Fruit fly (Drosophila melanogaster) whole organism, embryonic: Measurements from ENCODE around the gene CG6000.

ENCODE experiments used
- ATbp ChIP-seq: fragments of 200-800 bp; sonication (Bioruptor generic); optimal IDR thresholded peaks from 2 replicates; lab custom pipeline; 2017; ENCODE audit warnings: missing biosample characterization, mild to moderate bottlenecking, missing genetic modification characterization, missing genetic modification reagents
- Aef1 ChIP-seq: fragments of 200-800 bp; sonication (Bioruptor generic); IDR thresholded peaks from 3 replicates; pipeline ENCODE4 v1.3.6; 2022; ENCODE audit warnings: missing biosample characterization, missing genetic modification characterization
- Antp ChIP-seq: fragments of 200-800 bp; sonication (Bioruptor generic); optimal IDR thresholded peaks from 3 replicates; lab custom pipeline; 2016; ENCODE audit warnings: missing biosample characterization, missing genetic modification characterization
- Asciz ChIP-seq: fragments of 200-800 bp; sonication (Bioruptor generic); optimal IDR thresholded peaks from 2 replicates; lab custom pipeline; 2017; ENCODE audit warnings: missing biosample characterization, mild to moderate bottlenecking, missing genetic modification characterization, missing genetic modification reagents
- Bgb ChIP-seq: fragments of 200-800 bp; sonication (Bioruptor generic); IDR thresholded peaks from 2 replicates; pipeline ENCODE4 v1.3.6; 2022; ENCODE audit warnings: missing biosample characterization, missing genetic modification characterization; ENCODE audit not compliant: partially characterized antibody
- Blimp-1 ChIP-seq: fragments of 200-800 bp; sonication (Bioruptor generic); optimal IDR thresholded peaks from 3 replicates; lab custom pipeline; 2018; ENCODE audit warnings: missing biosample characterization, missing genetic modification characterization, mild to moderate bottlenecking, moderate library complexity, missing genetic modification reagents
- CG10209 ChIP-seq: fragments of 200-800 bp; sonication (Bioruptor generic); optimal IDR thresholded peaks from 3 replicates; lab custom pipeline; 2017; ENCODE audit warnings: missing biosample characterization, mild to moderate bottlenecking, missing genetic modification characterization, missing genetic modification reagents
- CG12299 ChIP-seq: fragments of 200-800 bp; sonication (Bioruptor generic); optimal IDR thresholded peaks from 2 replicates; lab custom pipeline; 2018; ENCODE audit warnings: missing biosample characterization, mild to moderate bottlenecking, missing genetic modification characterization
- CG14014 ChIP-seq: fragments of 200-800 bp; sonication (Bioruptor generic); IDR thresholded peaks from 2 replicates; pipeline ENCODE4 v1.3.6; 2022; ENCODE audit warnings: missing biosample characterization, missing genetic modification characterization
- CG14050 ChIP-seq: fragments of 200-800 bp; sonication (Bioruptor generic); IDR thresholded peaks from 3 replicates; pipeline ENCODE4 v1.3.6; 2022; ENCODE audit warnings: missing biosample characterization, missing genetic modification characterization
- CG1529 ChIP-seq: fragments of 200-800 bp; sonication (Bioruptor generic); optimal IDR thresholded peaks from 3 replicates; lab custom pipeline; 2018; ENCODE audit warnings: missing biosample characterization, missing genetic modification characterization
- CG2120 ChIP-seq: fragments of 200-800 bp; sonication (Bioruptor generic); optimal IDR thresholded peaks from 3 replicates; lab custom pipeline; 2016; ENCODE audit warnings: missing biosample characterization, missing genetic modification characterization
- CG31224 ChIP-seq: fragments of 200-800 bp; sonication (Bioruptor generic); IDR thresholded peaks from 2 replicates; pipeline ENCODE4 v1.3.6; 2022; ENCODE audit warnings: missing biosample characterization, missing genetic modification characterization
- CG3407 ChIP-seq: fragments of 200-800 bp; sonication (Bioruptor generic); optimal IDR thresholded peaks from 2 replicates; lab custom pipeline; 2018; ENCODE audit warnings: missing biosample characterization, mild to moderate bottlenecking, missing genetic modification characterization
- CG7271 ChIP-seq: fragments of 200-800 bp; sonication (Bioruptor generic); optimal IDR thresholded peaks from 2 replicates; lab custom pipeline; 2018; ENCODE audit warnings: missing biosample characterization, mild to moderate bottlenecking, missing genetic modification characterization, moderate library complexity
- CG8290 ChIP-seq, 3 experiments: fragments of 200-800 bp; sonication (Bioruptor generic); optimal IDR thresholded peaks; 2 replicates each; lab custom pipeline; 2016 to 2019; ENCODE audit warnings: missing biosample characterization in 3 of 3, missing genetic modification characterization in 3 of 3, mild to moderate bottlenecking in 2 of 3, moderate library complexity in 1 of 3
- CG8765 ChIP-seq: fragments of 200-800 bp; sonication (Bioruptor generic); IDR thresholded peaks from 2 replicates; pipeline ENCODE4 v1.3.6; 2022; ENCODE audit warnings: missing biosample characterization, missing genetic modification characterization
- CG9437 ChIP-seq: fragments of 200-800 bp; sonication (Bioruptor generic); optimal IDR thresholded peaks from 2 replicates; lab custom pipeline; 2018; ENCODE audit warnings: missing biosample characterization, mild to moderate bottlenecking, missing genetic modification characterization
- D ChIP-seq, 2 experiments: fragments of 200-800 bp in 1 of 2; fragments of >200 bp in 1 of 2; sonication (Bioruptor generic) in 1 of 2; optimal IDR thresholded peaks; 2 replicates in 1 of 2; 3 replicates in 1 of 2; lab custom pipeline; 2017; ENCODE audit warnings: mild to moderate bottlenecking in 1 of 2, missing biosample characterization in 1 of 2, missing genetic modification characterization in 1 of 2, missing genetic modification reagents in 1 of 2
- Drgx ChIP-seq: fragments of 200-800 bp; sonication (Bioruptor generic); IDR thresholded peaks from 2 replicates; pipeline ENCODE4 v1.3.6; 2022; ENCODE audit warnings: missing biosample characterization, missing genetic modification characterization
- Fer2 ChIP-seq: fragments of 200-800 bp; sonication (Bioruptor generic); optimal IDR thresholded peaks from 2 replicates; lab custom pipeline; 2018; ENCODE audit warnings: missing biosample characterization, mild to moderate bottlenecking, missing genetic modification characterization, moderate library complexity
- GATAe ChIP-seq: fragments of 200-800 bp; sonication (Bioruptor generic); conservative IDR thresholded peaks from 2 replicates; pipeline ENCODE4 v1.3.6; 2022; ENCODE audit warnings: missing biosample characterization, missing genetic modification characterization
- Kr ChIP-seq: fragments of 200-800 bp; sonication (Bioruptor generic); optimal IDR thresholded peaks from 2 replicates; lab custom pipeline; 2017; ENCODE audit warnings: missing biosample characterization, mild to moderate bottlenecking, missing genetic modification characterization
- MESR4 ChIP-seq: fragments of 200-800 bp; sonication (Bioruptor generic); optimal IDR thresholded peaks from 2 replicates; lab custom pipeline; 2018; ENCODE audit warnings: missing biosample characterization, mild to moderate bottlenecking, missing genetic modification characterization, moderate library complexity
- Oli ChIP-seq: fragments of 200-800 bp; sonication (Bioruptor generic); optimal IDR thresholded peaks from 2 replicates; lab custom pipeline; 2018; ENCODE audit warnings: missing biosample characterization, mild to moderate bottlenecking, missing genetic modification characterization, moderate library complexity
- Ravus ChIP-seq: fragments of 200-800 bp; sonication (Bioruptor generic); IDR thresholded peaks from 2 replicates; pipeline ENCODE4 v1.3.6; 2022; ENCODE audit warnings: missing biosample characterization, missing genetic modification characterization
- Rfx ChIP-seq: fragments of 200-800 bp; sonication (Bioruptor generic); IDR thresholded peaks from 2 replicates; pipeline ENCODE4 v1.3.6; 2022; ENCODE audit warnings: missing biosample characterization, missing genetic modification characterization
- Side ChIP-seq: fragments of 200-800 bp; sonication (Bioruptor generic); optimal IDR thresholded peaks from 2 replicates; lab custom pipeline; 2016; ENCODE audit warnings: missing biosample characterization, missing genetic modification characterization
- Sin3A ChIP-seq: fragments of >200 bp; optimal IDR thresholded peaks from 2 replicates; lab custom pipeline; 2018
- TFAM ChIP-seq: fragments of 200-800 bp; sonication (Bioruptor generic); optimal IDR thresholded peaks from 2 replicates; lab custom pipeline; 2017; ENCODE audit warnings: missing biosample characterization, missing genetic modification characterization, inconsistent platforms
- amos ChIP-seq: fragments of 200-800 bp; sonication (Bioruptor generic); IDR thresholded peaks from 2 replicates; pipeline ENCODE4 v1.3.6; 2022; ENCODE audit warnings: missing biosample characterization, missing genetic modification characterization; ENCODE audit not compliant: partially characterized antibody
- ap ChIP-seq: fragments of 200-800 bp; sonication (Bioruptor generic); IDR thresholded peaks from 2 replicates; pipeline ENCODE4 v1.3.6; 2022; ENCODE audit warnings: missing biosample characterization, missing genetic modification characterization
- bcd ChIP-seq: fragments of 200-800 bp; sonication (Bioruptor generic); optimal IDR thresholded peaks from 2 replicates; lab custom pipeline; 2017; ENCODE audit warnings: missing biosample characterization, mild to moderate bottlenecking, missing genetic modification characterization
- bowl ChIP-seq: fragments of 200-800 bp; sonication (Bioruptor generic); IDR thresholded peaks from 2 replicates; pipeline ENCODE4 v1.3.6; 2022; ENCODE audit warnings: missing biosample characterization, missing genetic modification characterization
- dysf ChIP-seq: fragments of 200-800 bp; sonication (Bioruptor generic); IDR thresholded peaks from 3 replicates; pipeline ENCODE4 v1.3.6; 2022; ENCODE audit warnings: missing biosample characterization, missing genetic modification characterization
- fd64A ChIP-seq: fragments of 200-800 bp; sonication (Bioruptor generic); optimal IDR thresholded peaks from 3 replicates; lab custom pipeline; 2018; ENCODE audit warnings: missing biosample characterization, mild to moderate bottlenecking, missing genetic modification characterization
- grau ChIP-seq: fragments of 200-800 bp; optimal IDR thresholded peaks from 3 replicates; lab custom pipeline; 2019; ENCODE audit warnings: missing biosample characterization, mild to moderate bottlenecking, missing genetic modification characterization, moderate library complexity
- gsb ChIP-seq: fragments of 200-800 bp; sonication (Bioruptor generic); IDR thresholded peaks from 2 replicates; pipeline ENCODE4 v1.3.6; 2022; ENCODE audit warnings: missing biosample characterization, missing genetic modification characterization
- ham ChIP-seq: fragments of 200-800 bp; sonication (Bioruptor generic); IDR thresholded peaks from 2 replicates; pipeline ENCODE4 v1.3.6; 2022; ENCODE audit warnings: missing biosample characterization, missing genetic modification characterization
- jigr1 ChIP-seq: fragments of 200-800 bp; sonication (Bioruptor generic); IDR thresholded peaks from 3 replicates; pipeline ENCODE4 v1.3.6; 2022; ENCODE audit warnings: missing biosample characterization, missing genetic modification characterization
- nmo ChIP-seq: fragments of 200-800 bp; sonication (Bioruptor generic); optimal IDR thresholded peaks from 2 replicates; lab custom pipeline; 2018; ENCODE audit warnings: missing biosample characterization, mild to moderate bottlenecking, missing genetic modification characterization, moderate library complexity
- odd ChIP-seq: fragments of 200-800 bp; sonication (Bioruptor generic); optimal IDR thresholded peaks from 2 replicates; lab custom pipeline; 2017; ENCODE audit warnings: missing biosample characterization, mild to moderate bottlenecking, missing genetic modification characterization
- otp ChIP-seq: fragments of 200-800 bp; sonication (Bioruptor generic); IDR thresholded peaks from 3 replicates; pipeline ENCODE4, ENCODE4 v1.3.6; 2022; ENCODE audit warnings: missing biosample characterization, missing genetic modification characterization
- repo ChIP-seq: fragments of 200-800 bp; sonication (Bioruptor generic); optimal IDR thresholded peaks from 2 replicates; lab custom pipeline; 2016; ENCODE audit warnings: missing biosample characterization, missing genetic modification characterization
- row ChIP-seq: fragments of 200-800 bp; sonication (Bioruptor generic); IDR thresholded peaks from 3 replicates; pipeline ENCODE4 v1.3.6; 2022; ENCODE audit warnings: missing biosample characterization, missing genetic modification characterization
- seq ChIP-seq: fragments of 200-800 bp; sonication (Bioruptor generic); IDR thresholded peaks from 2 replicates; pipeline ENCODE4 v1.3.6; 2022; ENCODE audit warnings: missing biosample characterization, missing genetic modification characterization
- sisA ChIP-seq: fragments of 200-800 bp; sonication (Bioruptor generic); IDR thresholded peaks from 2 replicates; pipeline ENCODE4 v1.3.6; 2022; ENCODE audit warnings: missing biosample characterization, missing genetic modification characterization
- sug ChIP-seq: fragments of 200-800 bp; optimal IDR thresholded peaks from 2 replicates; lab custom pipeline; 2019; ENCODE audit warnings: missing biosample characterization, mild to moderate bottlenecking, missing genetic modification characterization, moderate library complexity

The CG6000 gene

dm6 chr3R:24037538-24038265, 16.5 kb upstream of the CG6000 start, which contains the start of gene spas (continued):
- TF ChIP-seq ham (GFP tag; lab: Robert Waterston, UW): no peak
- peak; percentile 22 for TF ChIP-seq Fer2
- no peak for TF ChIP-seq fd64A (GFP tag; lab: Kevin White, UChicago)
- TF ChIP-seq Ravus (GFP tag; lab: Robert Waterston, UW): no peak
- TF ChIP-seq Blimp-1: no peak
- TF ChIP-seq Aef1 (GFP tag; lab: Robert Waterston, UW): peak; percentile 70
- peak; percentile 26 for TF ChIP-seq Oli (tag; lab: Kevin White, UChicago)
- peak; percentile 67 for TF ChIP-seq CG9437 (GFP tag; lab: Kevin White, UChicago)
- no peak for TF ChIP-seq bowl (GFP tag; lab: Robert Waterston, UW)
- peak; percentile 87 for TF ChIP-seq nmo
- TF ChIP-seq CG7271 (tag; lab: Kevin White, UChicago): peak; percentile 21
- peak; percentile 94 for TF ChIP-seq Bgb (GFP tag; lab: Robert Waterston, UW)
- TF ChIP-seq amos (GFP tag; lab: Robert Waterston, UW): peak; percentile 96
- no peak for TF ChIP-seq Kr (GFP tag; lab: Kevin White, UChicago)
- TF ChIP-seq Rfx: peak; percentile 83
- TF ChIP-seq D (optimal IDR thresholded peaks at IDR 0.05; lab: Kevin White, UChicago): no peak
- TF ChIP-seq D (GFP tag; optimal IDR thresholded peaks at IDR 0.05; lab: Kevin White, UChicago): peak; percentile 35
- TF ChIP-seq TFAM (GFP tag; lab: Kevin White, UChicago): no peak
- TF ChIP-seq Asciz (GFP tag; lab: Kevin White, UChicago): no peak
- TF ChIP-seq row: peak; percentile 93
- peak; percentile 58 for TF ChIP-seq sug (tag; lab: Kevin White, UChicago)
- peak; percentile 74 for TF ChIP-seq dysf (GFP tag; lab: Robert Waterston, UW)
- peak; percentile 85 for TF ChIP-seq CG8765 (GFP tag; lab: Robert Waterston, UW)
- peak; percentile 40; the same call in 2 of the 3 replicates for TF ChIP-seq CG14050 (GFP tag; lab: Robert Waterston, UW)
- peak; percentile 72; the same call in 1 of the 2 replicates for TF ChIP-seq CG14014 (GFP tag; lab: Robert Waterston, UW)
- TF ChIP-seq ap (GFP tag; lab: Robert Waterston, UW): peak; percentile 69; the same call in 1 of the 2 replicates
- peak; percentile 70 for TF ChIP-seq CG31224 (GFP tag; lab: Robert Waterston, UW)
- TF ChIP-seq sisA (GFP tag; lab: Robert Waterston, UW): peak; percentile 87
- peak; percentile 73 for TF ChIP-seq CG8290 (GFP tag; optimal IDR thresholded peaks at IDR 0.05; lab: Kevin White, UChicago)
- TF ChIP-seq CG8290 (tag; optimal IDR thresholded peaks at IDR 0.05; lab: Kevin White, UChicago): peak in 1 of 2 experiments; percentile 83
- TF ChIP-seq CG3407: peak; percentile 46
- TF ChIP-seq CG10209 (GFP tag; lab: Kevin White, UChicago): peak; percentile 55
- TF ChIP-seq grau: peak; percentile 53
- TF ChIP-seq CG2120: peak; percentile 88
- peak; percentile 95 for TF ChIP-seq Sin3A
- TF ChIP-seq Antp (GFP tag; lab: Kevin White, UChicago): peak; percentile 70
- no peak for TF ChIP-seq seq (GFP tag; lab: Robert Waterston, UW)
- TF ChIP-seq bcd (GFP tag; lab: Kevin White, UChicago): peak; percentile 65
- TF ChIP-seq repo (GFP tag; lab: Kevin White, UChicago): peak; percentile 12
- no peak for TF ChIP-seq GATAe
- TF ChIP-seq CG12299: no peak
- no peak for TF ChIP-seq ATbp (GFP tag; lab: Kevin White, UChicago)
- no peak for TF ChIP-seq odd (GFP tag; lab: Kevin White, UChicago)
- TF ChIP-seq gsb: peak; percentile 31; the same call in 1 of the 2 replicates
- no peak; the same call in 2 of the 3 replicates for TF ChIP-seq jigr1
- TF ChIP-seq CG1529 (GFP tag; lab: Kevin White, UChicago): peak; percentile 15
- peak; percentile 83 for TF ChIP-seq MESR4 (GFP tag; lab: Kevin White, UChicago)
- TF ChIP-seq otp (GFP tag; lab: Robert Waterston, UW): 0 out of 3 replicates have a peak, but pooled peaks have one; percentile 23
- peak; percentile 40 for TF ChIP-seq Side (GFP tag; lab: Kevin White, UChicago)
- 0 out of 2 replicates have a peak, but pooled peaks have one; percentile 18 for TF ChIP-seq Drgx
